Fruit fly (Drosophila melanogaster) whole organism, embryonic: ENCODE results near the gene CG44037.
A peak's percentile ranks its signal among the peaks of the same experiment; 100 is the strongest.

ENCODE experiments used
- Bdp1 ChIP-seq: fragments of 200-800 bp; sonication (Bioruptor generic); optimal IDR thresholded peaks from 3 replicates; lab custom pipeline; 2016; ENCODE audit warnings: missing biosample characterization, missing genetic modification characterization
- Blimp-1 ChIP-seq: fragments of 200-800 bp; sonication (Bioruptor generic); optimal IDR thresholded peaks from 3 replicates; lab custom pipeline; 2018; ENCODE audit warnings: missing biosample characterization, missing genetic modification characterization, mild to moderate bottlenecking, moderate library complexity, missing genetic modification reagents
- C15 ChIP-seq: fragments of 200-800 bp; sonication (Bioruptor generic); IDR thresholded peaks from 3 replicates; pipeline ENCODE4 v1.3.6; 2022; ENCODE audit warnings: missing biosample characterization, missing genetic modification characterization
- CG10147 ChIP-seq: fragments of 200-800 bp; sonication (Bioruptor generic); optimal IDR thresholded peaks from 2 replicates; lab custom pipeline; 2019; ENCODE audit warnings: missing biosample characterization, mild to moderate bottlenecking, missing genetic modification characterization, moderate library complexity
- CG10543 ChIP-seq: fragments of 200-800 bp; sonication (Bioruptor generic); optimal IDR thresholded peaks from 3 replicates; lab custom pipeline; 2017; ENCODE audit warnings: missing biosample characterization, mild to moderate bottlenecking, missing genetic modification characterization, moderate library complexity
- CG11456 ChIP-seq: fragments of 200-800 bp; sonication (Bioruptor generic); IDR thresholded peaks from 3 replicates; pipeline ENCODE4 v1.3.6; 2022; ENCODE audit warnings: missing biosample characterization, missing genetic modification characterization
- CG11695 ChIP-seq: fragments of 200-800 bp; sonication (Bioruptor generic); IDR thresholded peaks from 3 replicates; pipeline ENCODE4 v1.3.6; 2022; ENCODE audit warnings: missing biosample characterization, missing genetic modification characterization
- CG12236 ChIP-seq: fragments of 200-800 bp; sonication (Bioruptor generic); optimal IDR thresholded peaks from 2 replicates; lab custom pipeline; 2016; ENCODE audit warnings: missing biosample characterization, missing genetic modification characterization
- CG1602 ChIP-seq: fragments of 200-800 bp; sonication (Bioruptor generic); optimal IDR thresholded peaks from 3 replicates; lab custom pipeline; 2016; ENCODE audit warnings: missing biosample characterization, missing genetic modification characterization
- CG2199 ChIP-seq: fragments of 200-800 bp; sonication (Bioruptor generic); IDR thresholded peaks from 3 replicates; pipeline ENCODE4 v1.3.6; 2022; ENCODE audit warnings: missing biosample characterization, missing genetic modification characterization
- CG2875 ChIP-seq: fragments of 200-800 bp; sonication (Bioruptor generic); optimal IDR thresholded peaks from 2 replicates; lab custom pipeline; 2017; ENCODE audit warnings: missing biosample characterization, mild to moderate bottlenecking, missing genetic modification characterization, missing genetic modification reagents
- CG3281 ChIP-seq: fragments of 200-800 bp; sonication (Bioruptor generic); optimal IDR thresholded peaks from 3 replicates; lab custom pipeline; 2017; ENCODE audit warnings: missing biosample characterization, mild to moderate bottlenecking, missing genetic modification characterization
- CG34376 ChIP-seq: fragments of 200-800 bp; sonication (Bioruptor generic); optimal IDR thresholded peaks from 2 replicates; lab custom pipeline; 2018; ENCODE audit warnings: missing biosample characterization, mild to moderate bottlenecking, missing genetic modification characterization
- CG3838 ChIP-seq: fragments of 200-800 bp; sonication (Bioruptor generic); optimal IDR thresholded peaks from 3 replicates; lab custom pipeline; 2016; ENCODE audit warnings: missing biosample characterization, missing genetic modification characterization
- CG4424 ChIP-seq: fragments of 200-800 bp; sonication (Bioruptor generic); optimal IDR thresholded peaks from 3 replicates; lab custom pipeline; 2016; ENCODE audit warnings: missing biosample characterization, missing genetic modification characterization
- CG5180 ChIP-seq: fragments of 200-800 bp; sonication (Bioruptor generic); optimal IDR thresholded peaks from 3 replicates; lab custom pipeline; 2017; ENCODE audit warnings: missing biosample characterization, missing genetic modification characterization, mild to moderate bottlenecking, moderate library complexity, missing genetic modification reagents
- CG5953 ChIP-seq: fragments of 200-800 bp; sonication (Bioruptor generic); IDR thresholded peaks from 2 replicates; pipeline ENCODE4 v1.3.6; 2022; ENCODE audit warnings: missing biosample characterization, missing genetic modification characterization
- CG9727 ChIP-seq: fragments of 200-800 bp; sonication (Bioruptor generic); optimal IDR thresholded peaks from 3 replicates; lab custom pipeline; 2017; ENCODE audit warnings: missing biosample characterization, mild to moderate bottlenecking, missing genetic modification characterization
- CG9797 ChIP-seq: fragments of 200-800 bp; sonication (Bioruptor generic); optimal IDR thresholded peaks from 3 replicates; lab custom pipeline; 2018; ENCODE audit warnings: missing biosample characterization, mild to moderate bottlenecking, missing genetic modification characterization
- Dip2 ChIP-seq: fragments of 200-800 bp; sonication (Bioruptor generic); IDR thresholded peaks from 2 replicates; pipeline ENCODE4 v1.3.6; 2022; ENCODE audit warnings: missing biosample characterization, missing genetic modification characterization
- HLH4C ChIP-seq: fragments of 200-800 bp; sonication (Bioruptor generic); IDR thresholded peaks from 3 replicates; pipeline ENCODE4 v1.3.6; 2022; ENCODE audit warnings: missing biosample characterization, missing genetic modification characterization; ENCODE audit not compliant: partially characterized antibody
- Hey ChIP-seq: fragments of 200-800 bp; sonication (Bioruptor generic); optimal IDR thresholded peaks from 3 replicates; lab custom pipeline; 2018; ENCODE audit warnings: missing biosample characterization, mild to moderate bottlenecking, missing genetic modification characterization
- HmgZ ChIP-seq: fragments of 200-800 bp; sonication (Bioruptor generic); optimal IDR thresholded peaks from 2 replicates; lab custom pipeline; 2018; ENCODE audit warnings: missing biosample characterization, mild to moderate bottlenecking, missing genetic modification characterization
- NC2α ChIP-seq: fragments of 200-800 bp; sonication (Bioruptor generic); optimal IDR thresholded peaks from 2 replicates; lab custom pipeline; 2016; ENCODE audit warnings: missing biosample characterization, missing genetic modification characterization
- Opbp ChIP-seq: fragments of 200-800 bp; sonication (Bioruptor generic); IDR thresholded peaks from 3 replicates; pipeline ENCODE4 v1.3.6; 2022; ENCODE audit warnings: missing biosample characterization, missing genetic modification characterization; ENCODE audit not compliant: partially characterized antibody
- Ptx1 ChIP-seq: fragments of 200-800 bp; sonication (Bioruptor generic); IDR thresholded peaks from 2 replicates; pipeline ENCODE4 v1.3.6; 2022; ENCODE audit warnings: missing biosample characterization, missing genetic modification characterization
- Rfx ChIP-seq: fragments of 200-800 bp; sonication (Bioruptor generic); IDR thresholded peaks from 2 replicates; pipeline ENCODE4 v1.3.6; 2022; ENCODE audit warnings: missing biosample characterization, missing genetic modification characterization
- Trl ChIP-seq, 3 experiments: fragments of >200 bp in 2 of 3; fragments of 200-800 bp in 1 of 3; sonication (Bioruptor generic) in 1 of 3; optimal IDR thresholded peaks; 2 replicates in 1 of 3; 3 replicates in 2 of 3; lab custom pipeline; 2016 to 2017; ENCODE audit warnings: missing biosample characterization in 1 of 3, missing genetic modification characterization in 1 of 3
- Xbp1 ChIP-seq: fragments of 200-800 bp; sonication (Bioruptor generic); optimal IDR thresholded peaks from 3 replicates; lab custom pipeline; 2016; ENCODE audit warnings: missing biosample characterization, mild to moderate bottlenecking, missing genetic modification characterization
- amos ChIP-seq: fragments of 200-800 bp; sonication (Bioruptor generic); IDR thresholded peaks from 2 replicates; pipeline ENCODE4 v1.3.6; 2022; ENCODE audit warnings: missing biosample characterization, missing genetic modification characterization; ENCODE audit not compliant: partially characterized antibody
- bigmax ChIP-seq: fragments of 200-800 bp; sonication (Bioruptor generic); optimal IDR thresholded peaks from 2 replicates; lab custom pipeline; 2018; ENCODE audit warnings: missing biosample characterization, mild to moderate bottlenecking, missing genetic modification characterization
- btn ChIP-seq: fragments of 200-800 bp; sonication (Bioruptor generic); optimal IDR thresholded peaks from 2 replicates; lab custom pipeline; 2016; ENCODE audit warnings: missing biosample characterization, missing genetic modification characterization
- cas ChIP-seq: fragments of 200-800 bp; sonication (Bioruptor generic); IDR thresholded peaks from 2 replicates; pipeline ENCODE4 v1.3.6; 2022; ENCODE audit warnings: missing biosample characterization, missing genetic modification characterization
- corto ChIP-seq: fragments of 200-800 bp; sonication (Bioruptor generic); optimal IDR thresholded peaks from 2 replicates; lab custom pipeline; 2016; ENCODE audit warnings: missing biosample characterization, mild to moderate bottlenecking, missing genetic modification characterization, moderate library complexity
- gem ChIP-seq: fragments of 200-800 bp; sonication (Bioruptor generic); optimal IDR thresholded peaks from 2 replicates; lab custom pipeline; 2019; ENCODE audit warnings: missing biosample characterization, mild to moderate bottlenecking, missing genetic modification characterization, moderate library complexity
- hbn ChIP-seq: fragments of 200-800 bp; sonication (Bioruptor generic); IDR thresholded peaks from 2 replicates; pipeline ENCODE4 v1.3.6; 2022; ENCODE audit warnings: missing biosample characterization, missing genetic modification characterization; ENCODE audit not compliant: partially characterized antibody
- kay ChIP-seq: fragments of 200-800 bp; sonication (Bioruptor generic); optimal IDR thresholded peaks from 2 replicates; lab custom pipeline; 2016; ENCODE audit warnings: missing biosample characterization, missing genetic modification characterization
- mirr ChIP-seq: fragments of 200-800 bp; sonication (Bioruptor generic); optimal IDR thresholded peaks from 3 replicates; lab custom pipeline; 2018; ENCODE audit warnings: missing biosample characterization, mild to moderate bottlenecking, missing genetic modification characterization
- nerfin-1 ChIP-seq: fragments of 200-800 bp; sonication (Bioruptor generic); optimal IDR thresholded peaks from 3 replicates; lab custom pipeline; 2019; ENCODE audit warnings: missing biosample characterization, mild to moderate bottlenecking, missing genetic modification characterization, moderate library complexity
- oc ChIP-seq: fragments of 200-800 bp; sonication (Bioruptor generic); optimal IDR thresholded peaks from 2 replicates; lab custom pipeline; 2018; ENCODE audit warnings: missing biosample characterization, mild to moderate bottlenecking, missing genetic modification characterization, moderate library complexity
- prd ChIP-seq, 3 experiments: fragments of >200 bp in 2 of 3; fragments of 200-800 bp in 1 of 3; sonication (Bioruptor generic) in 1 of 3; optimal IDR thresholded peaks in 2 of 3; IDR thresholded peaks in 1 of 3; 2 replicates in 2 of 3; 3 replicates in 1 of 3; pipeline versions ENCODE4 v1.3.6 to Lab custom; 2017 to 2022; ENCODE audit warnings: missing biosample characterization in 1 of 3, missing genetic modification characterization in 1 of 3
- ranshi ChIP-seq: fragments of 200-800 bp; sonication (Bioruptor generic); IDR thresholded peaks from 2 replicates; pipeline ENCODE4 v1.3.6; 2022; ENCODE audit warnings: missing biosample characterization, missing genetic modification characterization
- sd ChIP-seq: fragments of 200-800 bp; sonication (Bioruptor generic); optimal IDR thresholded peaks from 3 replicates; lab custom pipeline; 2018; ENCODE audit warnings: missing biosample characterization, mild to moderate bottlenecking, missing genetic modification characterization, moderate library complexity
- slp2 ChIP-seq: fragments of 200-800 bp; sonication (Bioruptor generic); optimal IDR thresholded peaks from 2 replicates; lab custom pipeline; 2016; ENCODE audit warnings: missing biosample characterization, missing genetic modification characterization
- sqz ChIP-seq: fragments of 200-800 bp; sonication (Bioruptor generic); optimal IDR thresholded peaks from 3 replicates; lab custom pipeline; 2018; ENCODE audit warnings: missing biosample characterization, mild to moderate bottlenecking, missing genetic modification characterization
- sr ChIP-seq: fragments of 200-800 bp; sonication (Bioruptor generic); IDR thresholded peaks from 3 replicates; pipeline ENCODE4 v1.3.6; 2022; ENCODE audit warnings: missing biosample characterization, missing genetic modification characterization
- vnd ChIP-seq: fragments of 200-800 bp; sonication (Bioruptor generic); IDR thresholded peaks from 3 replicates; pipeline ENCODE4 v1.3.6; 2022; ENCODE audit warnings: missing biosample characterization, missing genetic modification characterization; ENCODE audit not compliant: partially characterized antibody
- z ChIP-seq: fragments of 200-800 bp; sonication (Bioruptor generic); IDR thresholded peaks from 3 replicates; pipeline ENCODE4 v1.3.6; 2022; ENCODE audit warnings: missing biosample characterization, missing genetic modification characterization
- zen2 ChIP-seq: fragments of 200-800 bp; sonication (Bioruptor generic); IDR thresholded peaks from 3 replicates; pipeline ENCODE4 v1.3.6; 2022; ENCODE audit warnings: missing biosample characterization, missing genetic modification characterization; ENCODE audit not compliant: partially characterized antibody
- zfh1 ChIP-seq: fragments of 200-800 bp; sonication (Bioruptor generic); IDR thresholded peaks from 3 replicates; pipeline ENCODE4 v1.3.6; 2022; ENCODE audit warnings: missing biosample characterization, missing genetic modification characterization

The CG44037 gene

DNA sequence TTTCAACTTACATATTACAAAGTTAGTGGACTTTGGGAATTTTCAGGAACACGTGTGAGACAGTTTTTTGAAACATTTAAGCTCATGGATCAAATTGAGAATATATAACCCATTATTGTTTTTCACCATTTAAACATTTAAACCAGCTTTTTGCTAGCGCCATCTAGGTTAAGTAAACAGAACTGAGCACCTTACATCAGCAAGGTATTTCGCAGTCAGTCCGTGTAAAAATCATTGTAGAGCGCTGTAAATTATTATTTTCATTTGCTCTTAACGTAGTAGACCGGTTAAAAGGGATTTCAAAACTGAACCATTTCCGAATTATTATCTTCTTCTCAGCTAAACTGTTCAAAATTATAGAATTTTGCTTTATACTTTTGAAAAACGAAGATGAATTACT is 36.4 kb upstream of the CG44037 start, which contains the start of gene Rsbp15 (continued):
- no peak for TF ChIP-seq sd
- no peak for TF ChIP-seq CG9797 (GFP tag; lab: Kevin White, UChicago)
- no peak for TF ChIP-seq CG3838
- no peak for TF ChIP-seq CG2875 (GFP tag; lab: Kevin White, UChicago)
- peak; percentile 35; the same call in 1 of the 2 replicates for TF ChIP-seq Ptx1
- no peak for TF ChIP-seq btn (GFP tag; lab: Kevin White, UChicago)
- no peak for TF ChIP-seq CG5953
- TF ChIP-seq Xbp1, result peak; percentile 4
- no peak for TF ChIP-seq CG34376 (GFP tag; lab: Kevin White, UChicago)
- no peak for TF ChIP-seq Blimp-1 (GFP tag; lab: Kevin White, UChicago)
- TF ChIP-seq nerfin-1 (tag; lab: Kevin White, UChicago), result no peak
- no peak for TF ChIP-seq Bdp1 (GFP tag; lab: Kevin White, UChicago)
- TF ChIP-seq vnd (GFP tag; lab: Robert Waterston, UW), result 0 out of 3 replicates have a peak, but pooled peaks have one; percentile 15
- no peak for TF ChIP-seq CG12236 (GFP tag; lab: Kevin White, UChicago)
- no peak for TF ChIP-seq CG11695 (GFP tag; lab: Robert Waterston, UW)
- no peak for TF ChIP-seq hbn (GFP tag; lab: Robert Waterston, UW)
- no peak for TF ChIP-seq CG10147 (GFP tag; lab: Kevin White, UChicago)
- TF ChIP-seq amos (GFP tag; lab: Robert Waterston, UW), result peak; percentile 69
- TF ChIP-seq HmgZ (tag; lab: Kevin White, UChicago), result peak; percentile 61
- no peak for TF ChIP-seq z (GFP tag; lab: Robert Waterston, UW)
- TF ChIP-seq CG1602 (GFP tag; lab: Kevin White, UChicago), result no peak
- no peak for TF ChIP-seq CG3281 (GFP tag; lab: Kevin White, UChicago)
- TF ChIP-seq Dip2 (GFP tag; lab: Robert Waterston, UW), result peak; percentile 97
- TF ChIP-seq bigmax (GFP tag; lab: Kevin White, UChicago), result no peak
- TF ChIP-seq sr (GFP tag; lab: Robert Waterston, UW), result no peak
- no peak for TF ChIP-seq corto (GFP tag; lab: Kevin White, UChicago)
- TF ChIP-seq CG11456 (GFP tag; lab: Robert Waterston, UW), result peak; percentile 30; the same call in 1 of the 3 replicates
- TF ChIP-seq CG2199 (GFP tag; lab: Robert Waterston, UW), result peak; percentile 65; the same call in 2 of the 3 replicates
- no peak for TF ChIP-seq zen2 (GFP tag; lab: Robert Waterston, UW)
- no peak for TF ChIP-seq CG5180 (GFP tag; lab: Kevin White, UChicago)
- no peak for TF ChIP-seq C15
- no peak for TF ChIP-seq slp2 (GFP tag; lab: Kevin White, UChicago)
- no peak for TF ChIP-seq sqz (GFP tag; lab: Kevin White, UChicago)
- no peak for TF ChIP-seq CG4424 (GFP tag; lab: Kevin White, UChicago)
- no peak; the same call in 2 of the 3 replicates for TF ChIP-seq Opbp (GFP tag; lab: Robert Waterston, UW)
- TF ChIP-seq CG10543 (GFP tag; lab: Kevin White, UChicago), result no peak
- no peak for TF ChIP-seq Trl (optimal IDR thresholded peaks at IDR 0.05; lab: Kevin White, UChicago)
- no peak for TF ChIP-seq Trl (GFP tag; optimal IDR thresholded peaks at IDR 0.05; lab: Kevin White, UChicago)
- no peak for TF ChIP-seq kay (GFP tag; lab: Kevin White, UChicago)
- TF ChIP-seq mirr (GFP tag; lab: Kevin White, UChicago), result no peak
- no peak for TF ChIP-seq oc (tag; lab: Kevin White, UChicago)
- TF ChIP-seq cas (GFP tag; lab: Robert Waterston, UW), result no peak
- no peak for TF ChIP-seq Hey (tag; lab: Kevin White, UChicago)
- TF ChIP-seq HLH4C (GFP tag; lab: Robert Waterston, UW), result no peak
- no peak for TF ChIP-seq ranshi
- TF ChIP-seq CG9727 (GFP tag; lab: Kevin White, UChicago), result no peak
- TF ChIP-seq zfh1 (GFP tag; lab: Robert Waterston, UW), result no peak
- no peak for TF ChIP-seq gem (tag; lab: Kevin White, UChicago)
- TF ChIP-seq prd (optimal IDR thresholded peaks at IDR 0.05; lab: Kevin White, UChicago), result peak in 1 of 2 experiments; percentile 87
- no peak for TF ChIP-seq prd (GFP tag; IDR thresholded peaks at IDR 0.05; lab: Robert Waterston, UW)
- peak; percentile 39; the same call in 1 of the 2 replicates for TF ChIP-seq Rfx
- TF ChIP-seq NC2α, result no peak
